Fruit fly (Drosophila melanogaster) Kc167 (cell line): Measurements from ENCODE around the gene gdl.

Experiments
- Myc ChIP-seq: fragments of >200 bp; optimal IDR thresholded peaks from 2 replicates; lab custom pipeline; 2017; ENCODE audit warnings: missing external identifiers
- Sin3A ChIP-seq: fragments of >200 bp; optimal IDR thresholded peaks from 2 replicates; lab custom pipeline; 2018; ENCODE audit warnings: missing external identifiers
- h ChIP-seq: fragments of >200 bp; optimal IDR thresholded peaks from 3 replicates; lab custom pipeline; 2018; ENCODE audit warnings: missing external identifiers
- insv ChIP-seq: fragments of >200 bp; optimal IDR thresholded peaks from 3 replicates; lab custom pipeline; 2018; ENCODE audit warnings: missing external identifiers
- ttk ChIP-seq: sonication (Bioruptor generic); optimal IDR thresholded peaks from 2 replicates; lab custom pipeline; 2017; ENCODE audit warnings: missing external identifiers

gdl gene

DNA sequence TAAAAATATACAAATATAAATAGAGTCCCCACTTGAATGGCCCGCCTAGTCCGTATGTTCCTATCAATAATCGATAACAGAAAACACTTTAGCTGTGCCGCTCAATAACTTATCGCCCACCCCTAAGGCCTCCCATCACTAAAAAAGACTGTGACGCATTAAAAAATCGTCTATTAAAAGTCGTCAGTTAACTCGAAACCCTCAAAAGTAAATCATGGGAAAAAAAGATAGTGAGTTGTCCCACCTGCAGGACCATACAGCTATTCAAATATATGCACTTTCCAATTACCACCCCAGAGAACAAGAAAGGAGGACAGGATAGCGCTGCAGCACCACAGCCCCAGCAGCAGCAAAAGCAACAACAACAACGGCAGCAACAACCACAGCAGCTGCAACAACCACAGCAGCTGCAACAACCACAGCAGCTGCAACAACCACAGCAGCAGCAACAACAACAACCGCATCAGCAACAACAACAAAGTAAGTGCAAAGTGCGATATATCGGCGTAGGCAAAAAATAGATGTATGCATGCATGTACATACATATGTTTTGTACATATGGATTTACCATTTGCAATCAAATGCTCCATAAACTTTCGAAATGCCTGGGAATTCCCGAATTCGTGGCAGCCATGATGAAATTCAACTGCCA lies 44.9 kb downstream of the gdl start, which contains the start of gene AGO2:
TSS of gene AGO2 (plus strand) at position 121 of the 652 bp plus-strand sequence.
- TF ChIP-seq h = no peak
- no peak for TF ChIP-seq insv (lab: Kevin White, UChicago)
- TF ChIP-seq Myc (lab: Kevin White, UChicago) = no peak
- TF ChIP-seq Sin3A (lab: Kevin White, UChicago) = no peak
- no peak for TF ChIP-seq ttk (lab: Kevin White, UChicago)
